Fruit fly (Drosophila melanogaster) whole organism, prepupa: ENCODE data around the gene Ets97D.
A peak's percentile ranks its signal among the peaks of the same experiment; 100 is the strongest.

Source experiments
- CG10631 ChIP-seq: fragments of 200-800 bp; sonication (Bioruptor generic); optimal IDR thresholded peaks from 2 replicates; lab custom pipeline; 2016; ENCODE audit warnings: missing biosample characterization, missing genetic modification characterization
- CG10669 ChIP-seq: fragments of 200-800 bp; sonication (Bioruptor generic); optimal IDR thresholded peaks from 3 replicates; lab custom pipeline; 2018; ENCODE audit warnings: missing biosample characterization, mild to moderate bottlenecking, missing genetic modification characterization, moderate library complexity
- CG11762 ChIP-seq: fragments of 200-800 bp; sonication (Bioruptor generic); optimal IDR thresholded peaks from 3 replicates; lab custom pipeline; 2016; ENCODE audit warnings: missing biosample characterization, missing genetic modification characterization; ENCODE audit not compliant: insufficient read depth
- CG11902 ChIP-seq: fragments of 200-800 bp; sonication (Bioruptor generic); optimal IDR thresholded peaks from 3 replicates; lab custom pipeline; 2016; ENCODE audit warnings: missing biosample characterization, missing genetic modification characterization
- CG15336 ChIP-seq: fragments of 200-800 bp; sonication (Bioruptor generic); IDR thresholded peaks from 2 replicates; pipeline ENCODE4 v1.3.6; 2022; ENCODE audit warnings: missing biosample characterization, missing genetic modification characterization
- CG1621 ChIP-seq: fragments of 200-800 bp; sonication (Bioruptor generic); optimal IDR thresholded peaks from 3 replicates; lab custom pipeline; 2018; ENCODE audit warnings: missing biosample characterization, mild to moderate bottlenecking, missing genetic modification characterization
- CG3032 ChIP-seq: fragments of 200-800 bp; optimal IDR thresholded peaks from 2 replicates; lab custom pipeline; 2019; ENCODE audit warnings: missing biosample characterization, mild to moderate bottlenecking, missing genetic modification characterization, moderate library complexity
- CG31627 ChIP-seq: fragments of 200-800 bp; sonication (Bioruptor generic); optimal IDR thresholded peaks from 3 replicates; lab custom pipeline; 2016; ENCODE audit warnings: missing biosample characterization, missing genetic modification characterization
- CG32006 ChIP-seq: fragments of 200-800 bp; sonication (Bioruptor generic); optimal IDR thresholded peaks from 3 replicates; lab custom pipeline; 2017; ENCODE audit warnings: missing biosample characterization, mild to moderate bottlenecking, missing genetic modification characterization
- CG34406 ChIP-seq: fragments of 200-800 bp; sonication (Bioruptor generic); optimal IDR thresholded peaks from 3 replicates; lab custom pipeline; 2016; ENCODE audit warnings: missing biosample characterization, missing genetic modification characterization
- CG3919 ChIP-seq: fragments of 200-800 bp; sonication (Bioruptor generic); optimal IDR thresholded peaks from 3 replicates; lab custom pipeline; 2016; ENCODE audit warnings: missing biosample characterization, missing genetic modification characterization
- CG4318 ChIP-seq: fragments of 200-800 bp; sonication (Bioruptor generic); optimal IDR thresholded peaks from 3 replicates; lab custom pipeline; 2017; ENCODE audit warnings: missing biosample characterization, mild to moderate bottlenecking, missing genetic modification characterization
- CG6163 ChIP-seq: fragments of 200-800 bp; sonication (Bioruptor generic); IDR thresholded peaks from 3 replicates; pipeline ENCODE4 v1.3.6; 2022; ENCODE audit warnings: missing biosample characterization, missing genetic modification characterization
- CG6276 ChIP-seq: fragments of 200-800 bp; sonication (Bioruptor generic); optimal IDR thresholded peaks from 2 replicates; lab custom pipeline; 2017; ENCODE audit warnings: missing biosample characterization, mild to moderate bottlenecking, missing genetic modification characterization
- CG6808 ChIP-seq: fragments of 200-800 bp; sonication (Bioruptor generic); optimal IDR thresholded peaks from 3 replicates; lab custom pipeline; 2017; ENCODE audit warnings: missing biosample characterization, missing genetic modification characterization, mild to moderate bottlenecking, moderate library complexity, missing genetic modification reagents
- CG6854 ChIP-seq: fragments of 200-800 bp; sonication (Bioruptor generic); optimal IDR thresholded peaks from 2 replicates; lab custom pipeline; 2017; ENCODE audit warnings: missing biosample characterization, mild to moderate bottlenecking, missing genetic modification characterization
- CG7368 ChIP-seq: fragments of 200-800 bp; sonication (Bioruptor generic); optimal IDR thresholded peaks from 3 replicates; lab custom pipeline; 2016; ENCODE audit warnings: missing biosample characterization, missing genetic modification characterization
- CG8319 ChIP-seq: fragments of 200-800 bp; sonication (Bioruptor generic); optimal IDR thresholded peaks from 3 replicates; lab custom pipeline; 2016; ENCODE audit warnings: missing biosample characterization, missing genetic modification characterization
- CG8632 ChIP-seq: fragments of 200-800 bp; sonication (Bioruptor generic); optimal IDR thresholded peaks from 3 replicates; lab custom pipeline; 2016; ENCODE audit warnings: missing biosample characterization, missing genetic modification characterization
- CG9139 ChIP-seq: fragments of 200-800 bp; sonication (Bioruptor generic); optimal IDR thresholded peaks from 3 replicates; lab custom pipeline; 2017; ENCODE audit warnings: missing biosample characterization, mild to moderate bottlenecking, missing genetic modification characterization
- Eip78C ChIP-seq: fragments of 200-800 bp; sonication (Bioruptor generic); peaks from one replicate; lab custom pipeline; 2016; ENCODE audit warnings: missing biosample characterization, missing genetic modification characterization
- Ets21C ChIP-seq: fragments of 200-800 bp; sonication (Bioruptor generic); optimal IDR thresholded peaks from 3 replicates; lab custom pipeline; 2016; ENCODE audit warnings: missing biosample characterization, missing genetic modification characterization
- Ets96B ChIP-seq: fragments of 200-800 bp; optimal IDR thresholded peaks from 2 replicates; lab custom pipeline; 2019; ENCODE audit warnings: missing biosample characterization, mild to moderate bottlenecking, missing genetic modification characterization, moderate library complexity
- Hr39 ChIP-seq: fragments of 200-800 bp; sonication (Bioruptor generic); optimal IDR thresholded peaks from 2 replicates; lab custom pipeline; 2016; ENCODE audit warnings: missing biosample characterization, missing genetic modification characterization
- Hr4 ChIP-seq: fragments of 200-800 bp; sonication (Bioruptor generic); optimal IDR thresholded peaks from 3 replicates; lab custom pipeline; 2016; ENCODE audit warnings: missing biosample characterization, missing genetic modification characterization
- Lpt ChIP-seq: fragments of 200-800 bp; sonication (Bioruptor generic); optimal IDR thresholded peaks from 3 replicates; lab custom pipeline; 2016; ENCODE audit warnings: missing biosample characterization, missing genetic modification characterization
- Met ChIP-seq: fragments of 200-800 bp; sonication (Bioruptor generic); optimal IDR thresholded peaks from 3 replicates; lab custom pipeline; 2016; ENCODE audit warnings: missing biosample characterization, missing genetic modification characterization
- OdsH ChIP-seq: fragments of 200-800 bp; sonication (Bioruptor generic); optimal IDR thresholded peaks from 3 replicates; lab custom pipeline; 2016; ENCODE audit warnings: missing biosample characterization, missing genetic modification characterization
- Smox ChIP-seq: fragments of 200-800 bp; sonication (Bioruptor generic); optimal IDR thresholded peaks from 3 replicates; lab custom pipeline; 2016; ENCODE audit warnings: missing biosample characterization, missing genetic modification characterization
- Sox14 ChIP-seq: fragments of 200-800 bp; sonication (Bioruptor generic); optimal IDR thresholded peaks from 3 replicates; lab custom pipeline; 2016; ENCODE audit warnings: missing biosample characterization, missing genetic modification characterization
- achi ChIP-seq: fragments of 200-800 bp; sonication (Bioruptor generic); optimal IDR thresholded peaks from 3 replicates; lab custom pipeline; 2016; ENCODE audit warnings: missing biosample characterization, missing genetic modification characterization
- cyc ChIP-seq: fragments of 200-800 bp; sonication (Bioruptor generic); optimal IDR thresholded peaks from 3 replicates; lab custom pipeline; 2016; ENCODE audit warnings: missing biosample characterization, missing genetic modification characterization
- dac ChIP-seq: fragments of 200-800 bp; sonication (Bioruptor generic); optimal IDR thresholded peaks from 2 replicates; lab custom pipeline; 2017; ENCODE audit warnings: missing biosample characterization, mild to moderate bottlenecking, missing genetic modification characterization
- eg ChIP-seq: fragments of 200-800 bp; sonication (Bioruptor generic); IDR thresholded peaks from 3 replicates; pipeline ENCODE4 v1.3.6; 2022; ENCODE audit warnings: missing biosample characterization, missing genetic modification characterization
- fd59A ChIP-seq: fragments of 200-800 bp; sonication (Bioruptor generic); optimal IDR thresholded peaks from 2 replicates; lab custom pipeline; 2017; ENCODE audit warnings: missing biosample characterization, mild to moderate bottlenecking, missing genetic modification characterization, missing genetic modification reagents
- fd85E ChIP-seq: fragments of 200-800 bp; sonication (Bioruptor generic); optimal IDR thresholded peaks from 3 replicates; lab custom pipeline; 2016; ENCODE audit warnings: missing biosample characterization, missing genetic modification characterization
- fkh ChIP-seq: fragments of 200-800 bp; sonication (Bioruptor generic); optimal IDR thresholded peaks from 3 replicates; lab custom pipeline; 2017; ENCODE audit warnings: missing biosample characterization, mild to moderate bottlenecking, missing genetic modification characterization, moderate library complexity
- net ChIP-seq: fragments of 200-800 bp; sonication (Bioruptor generic); optimal IDR thresholded peaks from 3 replicates; lab custom pipeline; 2016; ENCODE audit warnings: missing biosample characterization, missing genetic modification characterization
- pdm3 ChIP-seq: fragments of 200-800 bp; sonication (Bioruptor generic); optimal IDR thresholded peaks from 3 replicates; lab custom pipeline; 2016; ENCODE audit warnings: missing biosample characterization, missing genetic modification characterization
- salr ChIP-seq, 2 experiments: fragments of 200-800 bp; sonication (Bioruptor generic); optimal IDR thresholded peaks; 3 replicates each; lab custom pipeline; 2016 to 2018; ENCODE audit warnings: missing biosample characterization in 2 of 2, missing genetic modification characterization in 2 of 2, mild to moderate bottlenecking in 1 of 2
- spab ChIP-seq: fragments of 200-800 bp; sonication (Bioruptor generic); optimal IDR thresholded peaks from 2 replicates; lab custom pipeline; 2017; ENCODE audit warnings: missing biosample characterization, mild to moderate bottlenecking, missing genetic modification characterization, missing genetic modification reagents
- ss ChIP-seq, 2 experiments: fragments of 200-800 bp; sonication (Bioruptor generic); optimal IDR thresholded peaks; 2 replicates in 1 of 2; 3 replicates in 1 of 2; lab custom pipeline; 2017 to 2018; ENCODE audit warnings: mild to moderate bottlenecking in 2 of 2, missing biosample characterization in 2 of 2, missing genetic modification characterization in 2 of 2, moderate library complexity in 1 of 2
- svp ChIP-seq: fragments of 200-800 bp; sonication (Bioruptor generic); peaks from one replicate; lab custom pipeline; 2016; ENCODE audit warnings: missing biosample characterization, missing genetic modification characterization
- topi ChIP-seq: fragments of 200-800 bp; sonication (Bioruptor generic); optimal IDR thresholded peaks from 3 replicates; lab custom pipeline; 2016; ENCODE audit warnings: missing biosample characterization, missing genetic modification characterization
- vri ChIP-seq: fragments of 200-800 bp; sonication (Bioruptor generic); optimal IDR thresholded peaks from 3 replicates; lab custom pipeline; 2016; ENCODE audit warnings: missing biosample characterization, mild to moderate bottlenecking, missing genetic modification characterization

Ets97D gene

dm6 chr3R:26934523-26934922 lies 21.8 kb upstream of the Ets97D start:
- TF ChIP-seq Lpt (GFP tag; lab: Kevin White, UChicago) (no peak), fkh (GFP tag; lab: Kevin White, UChicago) (peak; percentile 83)

DNA sequence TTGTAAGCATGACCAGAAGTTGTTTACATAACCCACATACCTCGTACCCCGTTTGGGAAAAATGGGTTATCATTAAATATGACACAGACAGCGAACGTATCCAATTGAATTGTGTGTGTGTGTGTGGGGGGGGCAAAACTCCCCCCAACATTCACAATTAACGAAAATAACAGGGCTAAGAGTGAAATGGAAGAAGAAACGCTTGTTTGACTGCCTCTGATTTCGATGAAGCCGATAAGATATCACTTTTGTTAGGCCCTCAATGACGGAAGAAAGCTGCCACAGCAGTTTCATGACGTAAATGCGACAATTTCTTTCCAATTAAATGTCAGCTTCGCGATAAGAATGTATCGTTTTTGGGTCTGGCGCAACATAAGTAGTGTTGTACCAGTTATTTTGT lies 21.2 kb upstream of the Ets97D start:
- TF ChIP-seq Sox14 (GFP tag; lab: Kevin White, UChicago) (no peak), CG8632 (GFP tag; lab: Kevin White, UChicago) (no peak), CG11902 (GFP tag; lab: Kevin White, UChicago) (no peak), CG4318 (GFP tag; lab: Kevin White, UChicago) (no peak), Met (GFP tag; lab: Kevin White, UChicago) (no peak), CG7368 (GFP tag; lab: Kevin White, UChicago) (no peak), CG3919 (no peak), topi (GFP tag; lab: Kevin White, UChicago) (no peak), CG10631 (GFP tag; lab: Kevin White, UChicago) (no peak), CG32006 (GFP tag; lab: Kevin White, UChicago) (no peak), vri (no peak), eg (no peak), CG10669 (GFP tag; lab: Kevin White, UChicago) (no peak), cyc (GFP tag; lab: Kevin White, UChicago) (no peak), CG6854 (peak; percentile 23), fkh (GFP tag; lab: Kevin White, UChicago) (peak; percentile 46), net (GFP tag; lab: Kevin White, UChicago) (no peak), CG6276 (GFP tag; lab: Kevin White, UChicago) (no peak), dac (no peak), Hr39 (GFP tag; lab: Kevin White, UChicago) (no peak), CG15336 (GFP tag; lab: Robert Waterston, UW) (no peak), Eip78C (peak; percentile 42), CG6163 (GFP tag; lab: Robert Waterston, UW) (no peak), Ets96B (no peak), Ets21C (no peak), fd59A (GFP tag; lab: Kevin White, UChicago) (no peak)
- TF ChIP-seq, all 60 proteins: peak for 3

- TF ChIP-seq spab (peak; percentile 70), Hr39 (GFP tag; lab: Kevin White, UChicago) (peak; percentile 84), Hr4 (GFP tag; lab: Kevin White, UChicago) (peak; percentile 91), CG3032 (peak; percentile 73), OdsH (GFP tag; lab: Kevin White, UChicago) (peak; percentile 94), CG6854 (peak; percentile 91), CG3919 (peak; percentile 92), Ets21C (peak; percentile 63), Lpt (GFP tag; lab: Kevin White, UChicago) (peak; percentile 87), Eip78C (peak; percentile 95), CG9139 (GFP tag; lab: Kevin White, UChicago) (peak; percentile 52), Sox14 (GFP tag; lab: Kevin White, UChicago) (peak; percentile 85), CG6808 (peak; percentile 79), CG32006 (GFP tag; lab: Kevin White, UChicago) (peak; percentile 94), svp (GFP tag; lab: Kevin White, UChicago) (peak; percentile 86), CG31627 (GFP tag; lab: Kevin White, UChicago) (peak; percentile 87), Ets96B (peak; percentile 69), salr (GFP tag; optimal IDR thresholded peaks at IDR 0.05; lab: Kevin White, UChicago) (peak; percentile 61 to 90), pdm3 (GFP tag; lab: Kevin White, UChicago) (peak; percentile 88), CG10631 (GFP tag; lab: Kevin White, UChicago) (peak; percentile 84), CG4318 (GFP tag; lab: Kevin White, UChicago) (peak; percentile 82), CG10669 (GFP tag; lab: Kevin White, UChicago) (peak; percentile 79), fd85E (GFP tag; lab: Kevin White, UChicago) (peak; percentile 58), CG11902 (GFP tag; lab: Kevin White, UChicago) (peak; percentile 73), ss (GFP tag; optimal IDR thresholded peaks at IDR 0.05; lab: Kevin White, UChicago) (peak; percentile 72 to 84), Met (GFP tag; lab: Kevin White, UChicago) (peak; percentile 88), cyc (GFP tag; lab: Kevin White, UChicago) (peak; percentile 79), Smox (GFP tag; lab: Kevin White, UChicago) (peak; percentile 90), eg (peak; percentile 93), CG1621 (tag; lab: Kevin White, UChicago) (peak; percentile 82), dac (peak; percentile 75), CG11762 (GFP tag; lab: Kevin White, UChicago) (peak; percentile 71), achi (GFP tag; lab: Kevin White, UChicago) (peak; percentile 91), CG8319 (GFP tag; lab: Kevin White, UChicago) (peak; percentile 83), CG34406 (GFP tag; lab: Kevin White, UChicago) (peak; percentile 96), topi (GFP tag; lab: Kevin White, UChicago) (peak; percentile 87)
Observed at dm6 chr3R:26928424-26928823, 15.7 kb upstream of the Ets97D start.
